Fruit fly (Drosophila melanogaster) whole organism, wandering third instar larva: ENCODE measurements around the gene CG34290.

Experiments
- Hnf4 ChIP-seq: fragments of 200-800 bp; sonication (Bioruptor generic); optimal IDR thresholded peaks from 2 replicates; lab custom pipeline; 2016; ENCODE audit warnings: missing biosample characterization, mild to moderate bottlenecking, missing genetic modification characterization
- N ChIP-seq: fragments of >200 bp; optimal IDR thresholded peaks from 2 replicates; lab custom pipeline; 2018; ENCODE audit warnings: missing biosample characterization, missing external identifiers, missing genetic modification characterization
- Rel ChIP-seq, 2 experiments: fragments of 200-800 bp; sonication (Bioruptor generic) in 1 of 2; optimal IDR thresholded peaks; 2 replicates in 1 of 2; 3 replicates in 1 of 2; lab custom pipeline; 2016 to 2019; ENCODE audit warnings: mild to moderate bottlenecking in 2 of 2, missing biosample characterization in 2 of 2, missing genetic modification characterization in 2 of 2, moderate library complexity in 1 of 2
- fru ChIP-seq: fragments of 200-800 bp; sonication (Bioruptor generic); optimal IDR thresholded peaks from 3 replicates; lab custom pipeline; 2016; ENCODE audit warnings: missing biosample characterization, mild to moderate bottlenecking, missing genetic modification characterization
- psq ChIP-seq: fragments of 200-800 bp; sonication (Bioruptor generic); optimal IDR thresholded peaks from 3 replicates; lab custom pipeline; 2017; ENCODE audit warnings: missing biosample characterization, mild to moderate bottlenecking, missing genetic modification characterization, moderate library complexity

DNA sequence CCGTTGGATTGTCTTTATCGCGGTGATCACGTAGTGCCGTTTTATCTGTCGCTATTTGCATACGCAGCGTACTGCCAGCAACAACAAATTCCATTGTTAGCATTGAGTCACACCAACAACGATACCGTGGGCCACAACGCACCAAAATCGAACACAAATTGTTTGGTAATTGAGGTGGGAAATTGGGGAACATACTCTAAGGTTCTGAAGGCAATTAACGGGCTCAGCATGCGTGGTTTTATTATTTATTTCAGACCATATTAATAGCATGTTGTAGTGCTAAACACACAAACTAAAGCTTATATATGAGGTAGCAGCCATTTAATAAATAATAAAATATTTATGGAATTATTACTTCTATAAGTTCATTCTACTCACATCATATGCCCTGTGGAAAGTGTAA, 8.9 kb upstream of the CG34290 start:
- peak; percentile 22 for TF ChIP-seq psq (GFP tag; lab: Kevin White, UChicago)
- peak; percentile 68 for TF ChIP-seq Hnf4 (GFP tag; lab: Kevin White, UChicago)
- peak; percentile 44 for TF ChIP-seq fru (GFP tag; lab: Kevin White, UChicago)
- no peak for TF ChIP-seq Rel (GFP tag; optimal IDR thresholded peaks at IDR 0.05; lab: Kevin White, UChicago)
- TF ChIP-seq Rel (tag; optimal IDR thresholded peaks at IDR 0.05; lab: Kevin White, UChicago), result no peak
- no peak for TF ChIP-seq N
